Fruit fly (Drosophila melanogaster) whole organism, embryonic: ENCODE results near the gene mon2.

ENCODE experiments used
- CG31224 ChIP-seq: fragments of 200-800 bp; sonication (Bioruptor generic); IDR thresholded peaks from 2 replicates; pipeline ENCODE4 v1.3.6; 2022; ENCODE audit warnings: missing biosample characterization, missing genetic modification characterization
- CG6689 ChIP-seq: fragments of 200-800 bp; sonication (Bioruptor generic); IDR thresholded peaks from 2 replicates; pipeline ENCODE4 v1.3.6; 2022; ENCODE audit warnings: missing biosample characterization, missing genetic modification characterization
- CG8765 ChIP-seq: fragments of 200-800 bp; sonication (Bioruptor generic); IDR thresholded peaks from 2 replicates; pipeline ENCODE4 v1.3.6; 2022; ENCODE audit warnings: missing biosample characterization, missing genetic modification characterization
- TFAM ChIP-seq: fragments of 200-800 bp; sonication (Bioruptor generic); optimal IDR thresholded peaks from 2 replicates; lab custom pipeline; 2017; ENCODE audit warnings: missing biosample characterization, missing genetic modification characterization, inconsistent platforms
- amos ChIP-seq: fragments of 200-800 bp; sonication (Bioruptor generic); IDR thresholded peaks from 2 replicates; pipeline ENCODE4 v1.3.6; 2022; ENCODE audit warnings: missing biosample characterization, missing genetic modification characterization; ENCODE audit not compliant: partially characterized antibody
- eyg ChIP-seq: fragments of 200-800 bp; sonication (Bioruptor generic); optimal IDR thresholded peaks from 3 replicates; lab custom pipeline; 2016; ENCODE audit warnings: missing biosample characterization, missing genetic modification characterization
- fru ChIP-seq: fragments of >200 bp; optimal IDR thresholded peaks from 2 replicates; lab custom pipeline; 2017
- gce ChIP-seq: fragments of 200-800 bp; sonication (Bioruptor generic); IDR thresholded peaks from 3 replicates; pipeline ENCODE4 v1.3.6; 2022; ENCODE audit warnings: missing biosample characterization, missing genetic modification characterization
- mirr ChIP-seq: fragments of 200-800 bp; sonication (Bioruptor generic); optimal IDR thresholded peaks from 3 replicates; lab custom pipeline; 2018; ENCODE audit warnings: missing biosample characterization, mild to moderate bottlenecking, missing genetic modification characterization
- p53 ChIP-seq: fragments of 200-800 bp; sonication (Bioruptor generic); optimal IDR thresholded peaks from 2 replicates; lab custom pipeline; 2016; ENCODE audit warnings: missing biosample characterization, missing genetic modification characterization
- sqz ChIP-seq: fragments of 200-800 bp; sonication (Bioruptor generic); optimal IDR thresholded peaks from 3 replicates; lab custom pipeline; 2018; ENCODE audit warnings: missing biosample characterization, mild to moderate bottlenecking, missing genetic modification characterization
- tio ChIP-seq: fragments of 200-800 bp; sonication (Bioruptor generic); optimal IDR thresholded peaks from 2 replicates; lab custom pipeline; 2017; ENCODE audit warnings: missing biosample characterization, missing genetic modification characterization, inconsistent platforms
- tll ChIP-seq, 2 experiments: fragments of 200-800 bp in 1 of 2; fragments of >200 bp in 1 of 2; sonication (Bioruptor generic) in 1 of 2; optimal IDR thresholded peaks; 2 replicates each; lab custom pipeline; 2017 to 2019; ENCODE audit warnings: missing biosample characterization in 2 of 2, missing genetic modification characterization in 2 of 2, mild to moderate bottlenecking in 1 of 2, moderate library complexity in 1 of 2

DNA sequence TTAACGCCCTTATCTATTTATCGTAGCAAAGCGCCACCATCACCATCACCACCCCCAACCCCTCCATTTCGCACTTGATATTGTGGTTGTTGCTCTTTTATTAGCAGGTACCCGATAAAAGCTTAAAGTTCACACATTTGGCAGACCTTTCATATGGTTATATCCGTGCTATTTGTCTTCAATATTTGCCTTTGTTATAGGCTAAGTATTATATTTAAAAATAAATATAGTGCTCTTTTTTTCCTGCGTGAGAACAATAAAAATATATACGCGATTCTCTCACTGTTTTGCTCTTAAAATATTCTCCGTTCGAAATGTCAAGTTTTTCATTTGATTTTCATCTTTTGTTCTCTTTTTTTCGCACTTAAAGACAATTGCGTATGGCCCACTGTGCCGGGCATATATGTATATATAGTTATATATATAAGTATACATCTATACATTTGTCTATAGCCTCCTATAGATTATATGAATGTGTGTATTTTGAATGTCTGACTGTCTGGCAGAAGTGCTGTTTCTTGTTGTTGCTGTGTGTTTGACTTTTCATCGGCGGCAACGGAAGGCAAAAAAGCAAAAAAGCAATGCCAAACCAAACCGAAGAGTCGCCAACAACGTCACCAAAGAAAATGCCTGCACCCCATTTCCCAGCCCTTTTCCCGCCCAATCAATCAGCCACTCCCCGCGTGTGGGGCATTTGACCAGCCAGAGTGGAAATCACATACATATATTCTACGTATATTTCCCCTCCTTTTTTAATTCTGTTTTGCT, 29.6 kb downstream of the mon2 start:
- TF ChIP-seq amos (GFP tag; lab: Robert Waterston, UW), result no peak
- no peak for TF ChIP-seq gce
- TF ChIP-seq eyg (GFP tag; lab: Kevin White, UChicago), result no peak
- no peak for TF ChIP-seq CG6689 (GFP tag; lab: Robert Waterston, UW)
- no peak for TF ChIP-seq fru
- TF ChIP-seq p53 (GFP tag; lab: Kevin White, UChicago), result no peak
- TF ChIP-seq sqz (GFP tag; lab: Kevin White, UChicago), result no peak
- TF ChIP-seq tio (GFP tag; lab: Kevin White, UChicago), result no peak
- no peak for TF ChIP-seq CG31224
- TF ChIP-seq CG8765 (GFP tag; lab: Robert Waterston, UW), result no peak
- no peak for TF ChIP-seq TFAM
- TF ChIP-seq tll (GFP tag; optimal IDR thresholded peaks at IDR 0.05; lab: Kevin White, UChicago), result no peak
- no peak for TF ChIP-seq mirr (GFP tag; lab: Kevin White, UChicago)
